Worm (Caenorhabditis elegans): Measurements from ENCODE around the gene R01H2.7.

The R01H2.7 gene

DNA sequence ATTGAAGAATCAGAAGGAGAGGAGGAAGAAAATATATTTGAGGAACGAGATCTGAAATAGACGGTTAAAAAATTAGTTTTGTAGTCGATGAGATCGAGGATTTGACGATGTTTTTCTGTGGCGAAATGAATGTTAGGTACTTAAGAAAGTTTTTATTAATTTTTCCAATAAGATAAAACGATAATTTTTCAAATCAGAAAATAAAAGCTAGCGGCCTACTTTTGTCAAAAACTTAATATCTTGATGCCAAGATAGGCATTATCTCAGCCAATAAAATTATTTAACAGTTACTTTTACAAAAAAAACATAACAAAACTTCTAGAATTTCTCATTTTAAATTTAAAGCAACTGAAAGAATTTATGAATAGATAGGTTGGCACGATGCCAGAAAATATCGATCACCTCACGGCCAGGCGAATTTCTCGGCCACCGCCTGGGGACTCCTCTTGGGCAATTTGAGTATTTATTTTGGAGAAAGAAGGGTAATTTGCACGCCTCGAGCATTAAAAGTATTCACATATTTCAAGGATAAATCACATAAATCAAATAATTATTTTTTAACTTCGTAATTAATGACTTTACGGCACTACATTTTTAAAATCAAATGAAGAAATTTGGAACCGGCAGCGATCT, 42.3 kb upstream of the R01H2.7 start, which contains the start of gene fubl-2 (continued):
- TF ChIP-seq skn-1 (tag; optimal IDR thresholded peaks at IDR 0.05) (no peak), nhr-11 (tag; optimal IDR thresholded peaks at IDR 0.05) (peak; percentile 6), ceh-28 (tag; optimal IDR thresholded peaks at IDR 0.05) (peak; percentile 18)

DNA sequence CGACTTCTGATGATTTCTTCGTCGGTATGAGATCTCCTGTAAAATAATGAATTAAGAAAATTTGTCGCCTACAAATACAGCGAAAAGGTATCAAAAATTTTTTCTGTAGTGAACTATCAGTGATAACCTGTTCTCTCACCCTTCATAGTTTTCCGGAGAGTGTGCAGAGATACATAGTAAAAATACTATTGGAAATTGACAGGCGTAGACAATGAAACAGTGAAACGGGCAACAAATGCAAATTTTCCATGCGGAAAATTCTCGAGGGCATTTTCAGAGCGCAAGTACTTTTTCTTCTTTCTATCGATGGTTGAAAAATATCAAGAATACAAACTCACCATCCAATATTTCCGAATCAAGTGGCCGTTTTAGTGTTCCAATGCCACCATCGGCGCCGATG, 41.6 kb upstream of the R01H2.7 start:
- TF ChIP-seq T26A8.4 (GFP tag; IDR thresholded peaks at IDR 0.05) = no peak
- no peak for TF ChIP-seq daf-16 (GFP tag; optimal IDR thresholded peaks at IDR 0.05)
- TF ChIP-seq daf-16 (tag; optimal IDR thresholded peaks at IDR 0.05) = peak; percentile 18
- no peak for TF ChIP-seq tra-1 (GFP tag; IDR thresholded peaks at IDR 0.05)
- no peak for TF ChIP-seq unc-39 (tag; optimal IDR thresholded peaks at IDR 0.05)
- TF ChIP-seq dmd-6 (GFP tag; IDR thresholded peaks at IDR 0.05) = no peak
- no peak for TF ChIP-seq ceh-32 (tag; optimal IDR thresholded peaks at IDR 0.05; ENCODE audit: poor library complexity)
- TF ChIP-seq spr-3 (GFP tag; optimal IDR thresholded peaks at IDR 0.05) = no peak
- no peak for TF ChIP-seq nhr-76 (tag; optimal IDR thresholded peaks at IDR 0.05)
- peak; percentile 66 for TF ChIP-seq nhr-28 (tag; optimal IDR thresholded peaks at IDR 0.05)
- no peak for TF ChIP-seq skn-1 (tag; optimal IDR thresholded peaks at IDR 0.05)
- TF ChIP-seq unc-130 (GFP tag; optimal IDR thresholded peaks at IDR 0.05) = no peak

ce11 chrIII:7084908-7085307, 39.4 kb upstream of the R01H2.7 start, which contains the start of gene tofu-7:
tofu-7 (minus strand) TSS chrIII:7085018.
- TF ChIP-seq lin-38 (GFP tag; IDR thresholded peaks at IDR 0.05) (peak; percentile 11; the same call in 1 of the 2 replicates), unc-62 (GFP tag; optimal IDR thresholded peaks at IDR 0.05 in 1 of 2) (no peak), unc-62 (tag; optimal IDR thresholded peaks at IDR 0.05) (no peak)

- TF ChIP-seq lir-3 (tag; optimal IDR thresholded peaks at IDR 0.05) = no peak
- TF ChIP-seq mdl-1 (tag; optimal IDR thresholded peaks at IDR 0.05) = no peak
- no peak for TF ChIP-seq sdz-12 (GFP tag; optimal IDR thresholded peaks at IDR 0.05)
- no peak for TF ChIP-seq snpc-1.2 (GFP tag; IDR thresholded peaks at IDR 0.05)
- TF ChIP-seq dmd-6 (GFP tag; IDR thresholded peaks at IDR 0.05) = no peak
- no peak for TF ChIP-seq duxl-1 (tag; optimal IDR thresholded peaks at IDR 0.05; ENCODE audit: poor library complexity)
- TF ChIP-seq gei-8 (GFP tag; optimal IDR thresholded peaks at IDR 0.05) = no peak
- TF ChIP-seq lim-7 (GFP tag; IDR thresholded peaks at IDR 0.05) = no peak
- TF ChIP-seq nhr-10 (tag; optimal IDR thresholded peaks at IDR 0.05) = no peak
- no peak for TF ChIP-seq jun-1 (tag; optimal IDR thresholded peaks at IDR 0.05)
- TF ChIP-seq lin-29 (GFP tag; IDR thresholded peaks at IDR 0.05) = no peak
Observed at ce11 chrIII:7083106-7083505, 37.6 kb upstream of the R01H2.7 start.

ce11 chrIII:7081488-7081887, 35.9 kb upstream of the R01H2.7 start:
- TF ChIP-seq dmd-8 (GFP tag; IDR thresholded peaks at IDR 0.05) = no peak
- TF ChIP-seq nhr-77 (tag; optimal IDR thresholded peaks at IDR 0.05) = peak; percentile 10
- no peak for TF ChIP-seq ztf-11 (tag; optimal IDR thresholded peaks at IDR 0.05)
- TF ChIP-seq ztf-7 (tag; optimal IDR thresholded peaks at IDR 0.05) = peak; percentile 6
- TF ChIP-seq nhr-42 (GFP tag; IDR thresholded peaks at IDR 0.05) = no peak
- no peak for TF ChIP-seq T26A8.4 (GFP tag; IDR thresholded peaks at IDR 0.05)
- TF ChIP-seq saeg-2 (GFP tag; IDR thresholded peaks at IDR 0.05) = no peak
- TF ChIP-seq mxl-2 (GFP tag; conservative IDR thresholded peaks at IDR 0.05) = no peak
- TF ChIP-seq daf-19 (GFP tag; conservative IDR thresholded peaks at IDR 0.05) = no peak
- TF ChIP-seq spr-3 (GFP tag; optimal IDR thresholded peaks at IDR 0.05) = no peak
- peak; percentile 33 for TF ChIP-seq nhr-28 (tag; optimal IDR thresholded peaks at IDR 0.05)
- no peak for TF ChIP-seq Y105C5A.15 (GFP tag; IDR thresholded peaks at IDR 0.05)
- no peak for TF ChIP-seq aha-1 (tag)
- TF ChIP-seq ceh-32 (tag; optimal IDR thresholded peaks at IDR 0.05; ENCODE audit: poor library complexity) = no peak
- no peak for TF ChIP-seq F26F4.8 (GFP tag; conservative IDR thresholded peaks at IDR 0.05)
- TF ChIP-seq lin-38 (GFP tag; IDR thresholded peaks at IDR 0.05) = no peak
- TF ChIP-seq daf-16 (GFP tag; optimal IDR thresholded peaks at IDR 0.05) = no peak
- TF ChIP-seq daf-16 (tag; optimal IDR thresholded peaks at IDR 0.05) = peak; percentile 33
- no peak for TF ChIP-seq dpl-1 (GFP tag; optimal IDR thresholded peaks at IDR 0.05)
- TF ChIP-seq zfp-2 (tag; optimal IDR thresholded peaks at IDR 0.05) = no peak
- TF ChIP-seq pqm-1 (tag; optimal IDR thresholded peaks at IDR 0.05) = peak; percentile 65
- TF ChIP-seq F44E2.7 (GFP tag; IDR thresholded peaks at IDR 0.05) = no peak
- no peak for TF ChIP-seq ceh-28 (tag; optimal IDR thresholded peaks at IDR 0.05)
- no peak for TF ChIP-seq lin-13 (GFP tag; optimal IDR thresholded peaks at IDR 0.05)
- no peak for TF ChIP-seq lin-15B (tag; optimal IDR thresholded peaks at IDR 0.05)
- TF ChIP-seq fos-1 (tag; optimal IDR thresholded peaks at IDR 0.05) = no peak
